Worm (Caenorhabditis elegans): ENCODE data around the gene ora-1.
A peak's percentile ranks its signal among the peaks of the same experiment; 100 is the strongest.
"Not testable (repeated sequence)": the region's sequence is repeated elsewhere in the genome, so short reads cannot be mapped to it uniquely, and the experiment has no call there.

Gene ora-1

ce11 chrIV:8012330-8012729 is 34.6 kb downstream of the ora-1 start, which contains the start of gene Y42H9B.3:
Gene Y42H9B.3 (minus strand): TSS chrIV:8012430.
- TF ChIP-seq nhr-77 (tag; optimal IDR thresholded peaks at IDR 0.05) (no peak), fos-1 (tag; optimal IDR thresholded peaks at IDR 0.05) (no peak), crh-2 (tag; optimal IDR thresholded peaks at IDR 0.05) (no peak), nhr-21 (tag; optimal IDR thresholded peaks at IDR 0.05) (no peak), ceh-82 (tag; optimal IDR thresholded peaks at IDR 0.05) (no peak), mdl-1 (tag; optimal IDR thresholded peaks at IDR 0.05) (no peak), unc-39 (tag; optimal IDR thresholded peaks at IDR 0.05) (no peak), ztf-11 (tag; optimal IDR thresholded peaks at IDR 0.05) (no peak)

- TF ChIP-seq peb-1 (tag; optimal IDR thresholded peaks at IDR 0.05) (no peak), nhr-12 (tag; optimal IDR thresholded peaks at IDR 0.05) (no peak), nhr-77 (tag; optimal IDR thresholded peaks at IDR 0.05) (no peak), R02D3.7 (tag; optimal IDR thresholded peaks at IDR 0.05) (no peak), nhr-23 (tag; optimal IDR thresholded peaks at IDR 0.05) (no peak), ZK546.5 (tag; optimal IDR thresholded peaks at IDR 0.05) (no peak), F13H6.1 (tag; optimal IDR thresholded peaks at IDR 0.05) (no peak), unc-39 (tag; optimal IDR thresholded peaks at IDR 0.05) (no peak), nhr-6 (tag; optimal IDR thresholded peaks at IDR 0.05) (no peak), nhr-10 (tag; optimal IDR thresholded peaks at IDR 0.05) (no peak), ceh-16 (tag; optimal IDR thresholded peaks at IDR 0.05) (no peak), nhr-21 (tag; optimal IDR thresholded peaks at IDR 0.05) (no peak), sma-3 (GFP tag; optimal IDR thresholded peaks at IDR 0.05) (no peak), blmp-1 (tag; optimal IDR thresholded peaks at IDR 0.05; ENCODE audit: insufficient read depth) (no peak), elt-1 (tag; optimal IDR thresholded peaks at IDR 0.05) (no peak), elt-3 (tag; optimal IDR thresholded peaks at IDR 0.05) (no peak)
Observed at ce11 chrIV:8013849-8014248, 36.2 kb downstream of the ora-1 start, which contains the start of gene C26B2.8. Gene C26B2.8 (plus strand): TSS chrIV:8014149.

ce11 chrIV:8015726-8016312 is 38.1 kb downstream of the ora-1 start, which contains the start of gene C26B2.7:
Gene C26B2.7 (plus strand): TSS chrIV:8016274.
- peak; percentile 49 for TF ChIP-seq crh-2 (tag; optimal IDR thresholded peaks at IDR 0.05)
- TF ChIP-seq nhr-129 (tag; optimal IDR thresholded peaks at IDR 0.05), result peak; percentile 52
- TF ChIP-seq ztf-4 (tag; optimal IDR thresholded peaks at IDR 0.05), result peak; percentile 63
- peak; percentile 54 for TF ChIP-seq R02D3.7 (tag; optimal IDR thresholded peaks at IDR 0.05)
- TF ChIP-seq F13H6.1 (tag; optimal IDR thresholded peaks at IDR 0.05), result peak; percentile 84
- peak; percentile 40 for TF ChIP-seq C34F6.9 (tag; optimal IDR thresholded peaks at IDR 0.05)
- TF ChIP-seq gmeb-1 (tag; optimal IDR thresholded peaks at IDR 0.05), result peak; percentile 67
- peak; percentile 69 for TF ChIP-seq nhr-21 (tag; optimal IDR thresholded peaks at IDR 0.05)
- peak; percentile 66 for TF ChIP-seq lin-13 (GFP tag; optimal IDR thresholded peaks at IDR 0.05)
- peak; percentile 77 for TF ChIP-seq sma-9 (GFP tag; optimal IDR thresholded peaks at IDR 0.05)
- not testable (repeated sequence) for TF ChIP-seq sma-9 (tag; optimal IDR thresholded peaks at IDR 0.05)
- peak; percentile 27 to 73 for TF ChIP-seq lsy-2 (tag; optimal IDR thresholded peaks at IDR 0.05)
- peak; percentile 90 for TF ChIP-seq sma-3 (GFP tag; optimal IDR thresholded peaks at IDR 0.05)
- TF ChIP-seq fos-1 (tag; optimal IDR thresholded peaks at IDR 0.05), result peak; percentile 15
- TF ChIP-seq unc-55 (GFP tag; optimal IDR thresholded peaks at IDR 0.05), result peak; percentile 85
- TF ChIP-seq mab-5 (tag; optimal IDR thresholded peaks at IDR 0.05), result peak; percentile 25

ce11 chrIV:8016694-8017093 is 39.0 kb downstream of the ora-1 start, which contains the start of gene elpc-4:
Gene elpc-4 (plus strand): TSS chrIV:8016994.
- TF ChIP-seq unc-39 (tag; optimal IDR thresholded peaks at IDR 0.05) (no peak), sem-4 (tag; optimal IDR thresholded peaks at IDR 0.05) (no peak), ceh-16 (tag; optimal IDR thresholded peaks at IDR 0.05) (no peak), crh-2 (tag; optimal IDR thresholded peaks at IDR 0.05) (no peak), skn-1 (tag; optimal IDR thresholded peaks at IDR 0.05) (no peak), mdl-1 (tag; optimal IDR thresholded peaks at IDR 0.05) (no peak), nhr-10 (tag; optimal IDR thresholded peaks at IDR 0.05) (no peak), ztf-4 (tag; optimal IDR thresholded peaks at IDR 0.05) (no peak)

ce11 chrIV:8019772-8020496 is 42.2 kb downstream of the ora-1 start, which contains the start of gene dnc-4:
Gene dnc-4 (minus strand): TSS chrIV:8019808.
- TF ChIP-seq unc-55 (GFP tag; optimal IDR thresholded peaks at IDR 0.05), result peak; percentile 51
- peak; percentile 40 for TF ChIP-seq C34F6.9 (tag; optimal IDR thresholded peaks at IDR 0.05)
- TF ChIP-seq ztf-4 (tag; optimal IDR thresholded peaks at IDR 0.05), result no peak
- no peak for TF ChIP-seq snpc-4 (tag; optimal IDR thresholded peaks at IDR 0.05)
- peak in 1 of 2 experiments; percentile 34 for TF ChIP-seq lsy-2 (tag; optimal IDR thresholded peaks at IDR 0.05)
- no peak for TF ChIP-seq egl-27 (tag; optimal IDR thresholded peaks at IDR 0.05)

Measured in whole organism, L2 larva.